Worm (Caenorhabditis elegans) whole organism, L4 larva: ENCODE data around the gene Y38H6C.23.

ENCODE experiments used
- T20F7.1 ChIP-seq: fragments of 200-800 bp; sonication (Bioruptor generic); optimal IDR thresholded peaks from 2 replicates; lab custom pipeline; 2018; ENCODE audit warnings: mild to moderate bottlenecking, missing genetic modification characterization, missing compliant biosample characterization
- aha-1 ChIP-seq: fragments of 150-350 bp; peaks from one replicate; lab custom pipeline; 2014; ENCODE audit warnings: missing biosample characterization, missing genetic modification characterization
- dmd-8 ChIP-seq: fragments of 200-800 bp; sonication (Bioruptor generic); IDR thresholded peaks from 2 replicates; pipeline ENCODE4 v1.3.6; 2022; ENCODE audit warnings: missing genetic modification characterization, missing compliant biosample characterization
- dpl-1 ChIP-seq: fragments of 150-350 bp; optimal IDR thresholded peaks from 2 replicates; lab custom pipeline; 2014; ENCODE audit warnings: missing biosample characterization, missing genetic modification reagents, missing genetic modification characterization
- fkh-10 ChIP-seq: fragments of 150-350 bp; optimal IDR thresholded peaks from 2 replicates; lab custom pipeline; 2014; ENCODE audit warnings: missing biosample characterization, missing genetic modification reagents, missing genetic modification characterization
- nhr-77 ChIP-seq: fragments of 150-350 bp; optimal IDR thresholded peaks from 2 replicates; lab custom pipeline; 2014; ENCODE audit warnings: missing biosample characterization, missing genetic modification characterization
- pqm-1 ChIP-seq: sonication (generic microtip); optimal IDR thresholded peaks from 2 replicates; lab custom pipeline; 2017; ENCODE audit warnings: missing biosample characterization, missing genetic modification characterization
- unc-62 ChIP-seq, 3 experiments: fragments of 150-350 bp in 1 of 3; sonication (generic microtip); optimal IDR thresholded peaks in 2 of 3; peaks in 1 of 3; 1 replicate in 1 of 3; 2 replicates in 2 of 3; lab custom pipeline; 2014 to 2017; ENCODE audit warnings: missing biosample characterization in 3 of 3, missing genetic modification characterization in 3 of 3, missing genetic modification reagents in 3 of 3, missing genotype in 1 of 3
- ztf-11 ChIP-seq: fragments of 150-350 bp; optimal IDR thresholded peaks from 2 replicates; lab custom pipeline; 2014; ENCODE audit warnings: missing biosample characterization, missing genetic modification characterization

- TF ChIP-seq nhr-77 (tag; lab: Kevin White, UChicago) (no peak), fkh-10 (no peak), dpl-1 (GFP tag; lab: Kevin White, UChicago) (no peak), unc-62 (GFP tag; optimal IDR thresholded peaks at IDR 0.05 in 1 of 2; lab: Kevin White, UChicago) (no peak), unc-62 (tag; optimal IDR thresholded peaks at IDR 0.05; lab: Kevin White, UChicago) (no peak), dmd-8 (GFP tag; lab: Robert Waterston, UW) (no peak), ztf-11 (tag; lab: Kevin White, UChicago) (no peak), pqm-1 (tag; lab: Kevin White, UChicago) (no peak), T20F7.1 (GFP tag; lab: Kevin White, UChicago) (no peak), aha-1 (tag; lab: Kevin White, UChicago) (peak; percentile 90)
Measured at ce11 chrV:20579534-20579933, 23.4 kb upstream of the Y38H6C.23 start, which contains the start of gene F26F2.8.
